Fruit fly (Drosophila melanogaster) Kc167 (cell line): ENCODE results near the gene dpr14.

ENCODE experiments used
- Myc ChIP-seq: fragments of >200 bp; optimal IDR thresholded peaks from 2 replicates; lab custom pipeline; 2017; ENCODE audit warnings: missing external identifiers
- Sin3A ChIP-seq: fragments of >200 bp; optimal IDR thresholded peaks from 2 replicates; lab custom pipeline; 2018; ENCODE audit warnings: missing external identifiers
- h ChIP-seq: fragments of >200 bp; optimal IDR thresholded peaks from 3 replicates; lab custom pipeline; 2018; ENCODE audit warnings: missing external identifiers
- insv ChIP-seq: fragments of >200 bp; optimal IDR thresholded peaks from 3 replicates; lab custom pipeline; 2018; ENCODE audit warnings: missing external identifiers
- psq ChIP-seq: fragments of >200 bp; optimal IDR thresholded peaks from 2 replicates; lab custom pipeline; 2017; ENCODE audit warnings: missing external identifiers
- ttk ChIP-seq: sonication (Bioruptor generic); optimal IDR thresholded peaks from 2 replicates; lab custom pipeline; 2017; ENCODE audit warnings: missing external identifiers

dm6 chrX:7923063-7923462, 15.0 kb upstream of the dpr14 start:
- TF ChIP-seq Sin3A (no peak), psq (lab: Kevin White, UChicago) (no peak), h (lab: Kevin White, UChicago) (no peak), ttk (lab: Kevin White, UChicago) (no peak), Myc (lab: Kevin White, UChicago) (no peak), insv (no peak)
